Worm (Caenorhabditis elegans) whole organism, midembryonic: ENCODE measurements around the gene dnj-5.
"Not testable (repeated sequence)": the region's sequence is repeated elsewhere in the genome, so short reads cannot be mapped to it uniquely, and the experiment has no call there.

Source experiments
- T22C8.4 ChIP-seq: fragments of 200-800 bp; sonication (Bioruptor generic); IDR thresholded peaks from 2 replicates; pipeline ENCODE4 v1.3.6; 2022; ENCODE audit warnings: missing genetic modification characterization, missing compliant biosample characterization
- flt-1 ChIP-seq: fragments of 200-800 bp; sonication (Bioruptor generic); IDR thresholded peaks from 2 replicates; pipeline ENCODE4 v1.3.6; 2022; ENCODE audit warnings: missing genetic modification characterization, missing compliant biosample characterization
- klf-2 ChIP-seq: fragments of 200-800 bp; sonication (Bioruptor generic); conservative IDR thresholded peaks from 2 replicates; pipeline ENCODE4 v1.3.6; 2022; ENCODE audit warnings: missing genetic modification reagents, missing genetic modification characterization, missing compliant biosample characterization
- ref-1 ChIP-seq: fragments of 200-800 bp; sonication (Bioruptor generic); conservative IDR thresholded peaks from 2 replicates; pipeline ENCODE4 v1.3.6; 2022; ENCODE audit warnings: missing genetic modification reagents, missing genetic modification characterization, missing compliant biosample characterization
- tab-1 ChIP-seq: fragments of 200-800 bp; sonication (Bioruptor generic); IDR thresholded peaks from 2 replicates; pipeline ENCODE4 v1.3.6; 2022; ENCODE audit warnings: missing genetic modification characterization, missing compliant biosample characterization
- ztf-23 ChIP-seq: fragments of 200-800 bp; sonication (Bioruptor generic); IDR thresholded peaks from 2 replicates; pipeline ENCODE4 v1.3.6; 2022; ENCODE audit warnings: missing genetic modification reagents, missing genetic modification characterization, missing compliant biosample characterization

DNA sequence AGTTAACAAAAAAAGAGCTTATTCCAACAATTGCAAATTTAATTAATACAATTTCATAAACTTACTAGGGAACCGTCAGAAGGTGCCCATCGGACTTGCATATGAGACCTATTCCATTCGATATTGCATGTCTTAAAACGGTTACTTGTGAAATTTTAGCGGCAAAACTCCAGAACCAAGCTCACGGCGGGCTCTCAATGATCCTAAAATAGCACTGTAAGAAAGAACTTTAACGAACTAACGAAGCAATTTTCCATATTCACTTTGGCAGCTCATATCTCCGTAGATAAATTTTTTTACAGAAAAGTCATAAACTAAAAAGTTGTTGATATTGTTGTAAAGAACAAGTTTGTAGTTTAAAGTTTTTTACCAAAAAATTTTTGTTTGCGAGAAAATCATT is 49.6 kb upstream of the dnj-5 start, which contains the start of gene B0252.3:
- TF ChIP-seq ref-1, T22C8.4, klf-2, flt-1, ztf-23, tab-1 (GFP tag; lab: Robert Waterston, UW): not testable (repeated sequence)
